Worm (Caenorhabditis elegans) whole organism, L4 larva: ENCODE data around the gene K12H4.5.

Experiments used
- F10B5.3 ChIP-seq: sonication (generic microtip); optimal IDR thresholded peaks from 2 replicates; lab custom pipeline; 2016; ENCODE audit warnings: mild to moderate bottlenecking, missing genetic modification characterization, missing compliant biosample characterization
- F37D6.2 ChIP-seq: sonication (generic microtip); optimal IDR thresholded peaks from 2 replicates; lab custom pipeline; 2016; ENCODE audit warnings: mild to moderate bottlenecking, missing genetic modification characterization, missing compliant biosample characterization
- F44E2.7 ChIP-seq: fragments of 200-800 bp; sonication (Bioruptor generic); IDR thresholded peaks from 2 replicates; pipeline ENCODE4 v2.1.2; 2022; ENCODE audit warnings: missing genetic modification characterization, missing compliant biosample characterization
- F49E8.2 ChIP-seq: sonication (generic microtip); optimal IDR thresholded peaks from 2 replicates; lab custom pipeline; 2016; ENCODE audit warnings: missing compliant biosample characterization, mild to moderate bottlenecking, missing genetic modification characterization, borderline replicate concordance
- T20F7.1 ChIP-seq: fragments of 200-800 bp; sonication (Bioruptor generic); optimal IDR thresholded peaks from 2 replicates; lab custom pipeline; 2018; ENCODE audit warnings: mild to moderate bottlenecking, missing genetic modification characterization, missing compliant biosample characterization
- T26A8.4 ChIP-seq: fragments of 200-800 bp; sonication (Bioruptor generic); IDR thresholded peaks from 2 replicates; pipeline ENCODE4 v1.3.6; 2022; ENCODE audit warnings: missing genetic modification characterization, missing compliant biosample characterization
- Y105C5A.15 ChIP-seq: fragments of 200-800 bp; sonication (Bioruptor generic); IDR thresholded peaks from 2 replicates; pipeline ENCODE4 v1.3.6; 2022; ENCODE audit warnings: missing genetic modification characterization, missing compliant biosample characterization
- Y48G9A.11 ChIP-seq: fragments of 200-800 bp; sonication (Bioruptor generic); IDR thresholded peaks from 2 replicates; pipeline ENCODE4 v1.3.6; 2022; ENCODE audit warnings: missing genetic modification reagents, missing genetic modification characterization, missing compliant biosample characterization
- Y75B8A.6 ChIP-seq: fragments of 200-800 bp; sonication (Bioruptor generic); IDR thresholded peaks from 2 replicates; pipeline ENCODE4 v1.3.6; 2022; ENCODE audit warnings: missing genetic modification reagents, missing genetic modification characterization, missing compliant biosample characterization
- ZK546.5 ChIP-seq, 2 experiments: sonication (generic microtip); optimal IDR thresholded peaks; 2 replicates each; lab custom pipeline; 2017; ENCODE audit warnings: missing biosample characterization in 2 of 2, missing genetic modification characterization in 2 of 2
- aly-2 ChIP-seq: sonication (generic microtip); optimal IDR thresholded peaks from 2 replicates; lab custom pipeline; 2018; ENCODE audit warnings: missing biosample characterization, missing genetic modification characterization
- ceh-20 ChIP-seq: fragments of 200-800 bp; sonication (Bioruptor generic); IDR thresholded peaks from 2 replicates; pipeline ENCODE4 v1.3.6; 2022; ENCODE audit warnings: missing genetic modification reagents, missing genetic modification characterization, missing compliant biosample characterization
- ceh-32 ChIP-seq: sonication (generic microtip); optimal IDR thresholded peaks from 2 replicates; lab custom pipeline; 2016; ENCODE audit warnings: mild to moderate bottlenecking, missing genetic modification characterization, missing compliant biosample characterization; ENCODE audit not compliant: poor library complexity
- ceh-82 ChIP-seq: sonication (generic microtip); optimal IDR thresholded peaks from 2 replicates; lab custom pipeline; 2017; ENCODE audit warnings: missing biosample characterization, missing genetic modification characterization
- cey-2 ChIP-seq: sonication (generic microtip); optimal IDR thresholded peaks from 3 replicates; lab custom pipeline; 2017; ENCODE audit warnings: missing genetic modification characterization, mild to moderate bottlenecking, missing compliant biosample characterization, antibody characterized with exemption, borderline replicate concordance; ENCODE audit not compliant: insufficient read depth
- ctbp-1 ChIP-seq: fragments of 200-800 bp; sonication (Bioruptor generic); IDR thresholded peaks from 2 replicates; pipeline ENCODE4 v1.3.6; 2022; ENCODE audit warnings: missing genetic modification reagents, missing genetic modification characterization, missing compliant biosample characterization
- daf-16 ChIP-seq, 3 experiments: sonication (generic microtip); optimal IDR thresholded peaks; 2 replicates each; lab custom pipeline; 2016 to 2017; ENCODE audit warnings: missing genetic modification characterization in 3 of 3, missing genetic modification reagents in 3 of 3, mild to moderate bottlenecking in 2 of 3, missing compliant biosample characterization in 2 of 3, missing biosample characterization in 1 of 3, moderate library complexity in 1 of 3
- daf-8 ChIP-seq: fragments of 200-800 bp; sonication (Bioruptor generic); IDR thresholded peaks from 2 replicates; pipeline ENCODE4 v1.3.6; 2022; ENCODE audit warnings: missing genetic modification characterization, missing compliant biosample characterization
- dpl-1 ChIP-seq: fragments of 150-350 bp; optimal IDR thresholded peaks from 2 replicates; lab custom pipeline; 2014; ENCODE audit warnings: missing biosample characterization, missing genetic modification reagents, missing genetic modification characterization
- egl-27 ChIP-seq: sonication (generic microtip); optimal IDR thresholded peaks from 3 replicates; lab custom pipeline; 2017; ENCODE audit warnings: missing biosample characterization, missing genetic modification reagents, missing genetic modification characterization
- gei-8 ChIP-seq: fragments of 200-800 bp; sonication (Bioruptor generic); optimal IDR thresholded peaks from 2 replicates; lab custom pipeline; 2018; ENCODE audit warnings: mild to moderate bottlenecking, missing genetic modification characterization, missing compliant biosample characterization
- hif-1 ChIP-seq, 2 experiments: sonication (generic microtip); optimal IDR thresholded peaks; 2 replicates each; lab custom pipeline; 2016 to 2017; ENCODE audit warnings: missing compliant biosample characterization in 2 of 2, missing genetic modification characterization in 2 of 2, missing genetic modification reagents in 2 of 2, missing genotype in 2 of 2, mild to moderate bottlenecking in 1 of 2
- jun-1 ChIP-seq: fragments of 150-350 bp; optimal IDR thresholded peaks from 2 replicates; lab custom pipeline; 2014; ENCODE audit warnings: missing biosample characterization, missing genetic modification reagents, missing genetic modification characterization
- lin-29 ChIP-seq: fragments of 200-800 bp; sonication (Bioruptor generic); IDR thresholded peaks from 2 replicates; pipeline ENCODE4 v1.3.6; 2022; ENCODE audit warnings: missing genetic modification reagents, missing genetic modification characterization, missing compliant biosample characterization
- lin-38 ChIP-seq: fragments of 200-800 bp; sonication (Bioruptor generic); IDR thresholded peaks from 2 replicates; pipeline ENCODE4 v1.3.6; 2022; ENCODE audit warnings: missing genetic modification reagents, missing genetic modification characterization, missing compliant biosample characterization
- lir-3 ChIP-seq: sonication (generic microtip); optimal IDR thresholded peaks from 2 replicates; lab custom pipeline; 2016; ENCODE audit warnings: mild to moderate bottlenecking, missing genetic modification characterization, missing compliant biosample characterization
- lsy-2 ChIP-seq, 2 experiments: fragments of 150-350 bp in 1 of 2; sonication (generic microtip) in 1 of 2; optimal IDR thresholded peaks; 2 replicates each; lab custom pipeline; 2014 to 2017; ENCODE audit warnings: missing biosample characterization in 2 of 2, missing genetic modification characterization in 2 of 2
- mep-1 ChIP-seq: fragments of 150-350 bp; sonication (generic microtip); optimal IDR thresholded peaks from 3 replicates; lab custom pipeline; 2014; ENCODE audit warnings: missing biosample characterization, missing genetic modification characterization
- nhr-102 ChIP-seq: sonication (generic microtip); optimal IDR thresholded peaks from 2 replicates; lab custom pipeline; 2016; ENCODE audit warnings: mild to moderate bottlenecking, missing genetic modification characterization, moderate library complexity, missing compliant biosample characterization
- nhr-111 ChIP-seq: fragments of 200-800 bp; sonication (Bioruptor generic); optimal IDR thresholded peaks from 2 replicates; lab custom pipeline; 2018; ENCODE audit warnings: mild to moderate bottlenecking, missing genetic modification characterization, missing compliant biosample characterization
- nhr-28 ChIP-seq: fragments of 150-350 bp; optimal IDR thresholded peaks from 2 replicates; lab custom pipeline; 2014; ENCODE audit warnings: missing biosample characterization, missing genetic modification characterization
- nhr-6 ChIP-seq: fragments of 150-350 bp; optimal IDR thresholded peaks from 2 replicates; lab custom pipeline; 2014; ENCODE audit warnings: missing biosample characterization, missing genetic modification characterization
- pha-4 ChIP-seq, 2 experiments: fragments of 150-350 bp in 1 of 2; fragments of 200-800 bp in 1 of 2; sonication (Bioruptor generic) in 1 of 2; IDR thresholded peaks in 1 of 2; optimal IDR thresholded peaks in 1 of 2; 2 replicates each; pipeline versions ENCODE4 v1.3.6 to Lab custom; 2014 to 2022; ENCODE audit warnings: missing genetic modification characterization in 2 of 2, missing genetic modification reagents in 2 of 2, missing biosample characterization in 1 of 2, missing compliant biosample characterization in 1 of 2
- rbr-2 ChIP-seq: sonication (generic microtip); optimal IDR thresholded peaks from 2 replicates; lab custom pipeline; 2016; ENCODE audit warnings: missing genotype, missing genetic modification characterization, missing compliant biosample characterization
- zfp-2 ChIP-seq: sonication (generic microtip); optimal IDR thresholded peaks from 2 replicates; lab custom pipeline; 2016; ENCODE audit warnings: mild to moderate bottlenecking, missing genetic modification characterization, missing compliant biosample characterization
- zfp-3 ChIP-seq: fragments of 200-800 bp; sonication (Bioruptor generic); conservative IDR thresholded peaks from 2 replicates; pipeline ENCODE4 v1.3.6; 2022; ENCODE audit warnings: missing genetic modification reagents, missing genetic modification characterization, missing compliant biosample characterization
- zip-11 ChIP-seq: fragments of 200-800 bp; sonication (Bioruptor generic); IDR thresholded peaks from 2 replicates; pipeline ENCODE4 v1.3.6; 2022; ENCODE audit warnings: missing genetic modification characterization, missing compliant biosample characterization
- zip-2 ChIP-seq: fragments of 150-350 bp; optimal IDR thresholded peaks from 2 replicates; lab custom pipeline; 2014; ENCODE audit warnings: missing biosample characterization, missing genetic modification characterization

K12H4.5 gene

ce11 chrIII:8029487-8029886 lies 14.8 kb upstream of the K12H4.5 start, which contains the start of gene F44B9.8 (continued):
- TF ChIP-seq F49E8.2 (tag; lab: Kevin White, UChicago) (no peak), lsy-2 (tag; optimal IDR thresholded peaks at IDR 0.05; lab: Kevin White, UChicago) (peak in 1 of 2 experiments; percentile 86), ctbp-1 (GFP tag; lab: Robert Waterston, UW) (no peak), Y75B8A.6 (GFP tag; lab: Robert Waterston, UW) (no peak), aly-2 (tag; lab: Kevin White, UChicago) (no peak), nhr-6 (peak; percentile 5), lin-38 (GFP tag; lab: Robert Waterston, UW) (no peak), lin-29 (no peak), Y105C5A.15 (GFP tag; lab: Robert Waterston, UW) (no peak), nhr-28 (tag; lab: Kevin White, UChicago) (peak; percentile 4), jun-1 (tag; lab: Kevin White, UChicago) (no peak), zip-11 (GFP tag; lab: Robert Waterston, UW) (no peak), Y48G9A.11 (GFP tag; lab: Robert Waterston, UW) (no peak), F44E2.7 (GFP tag; lab: Robert Waterston, UW) (no peak)

ce11 chrIII:8030963-8031362 lies 13.3 kb upstream of the K12H4.5 start, which contains the start of gene F44B9.9:
F44B9.9 (minus strand) TSS chrIII:8031063.
- no peak for TF ChIP-seq Y75B8A.6 (GFP tag; lab: Robert Waterston, UW)
- TF ChIP-seq hif-1 (tag; optimal IDR thresholded peaks at IDR 0.05; lab: Kevin White, UChicago): no peak
- TF ChIP-seq lir-3: no peak
- no peak for TF ChIP-seq ceh-32 (tag; lab: Kevin White, UChicago)
- TF ChIP-seq ceh-82 (tag; lab: Kevin White, UChicago): no peak
- TF ChIP-seq lin-38 (GFP tag; lab: Robert Waterston, UW): no peak
- no peak for TF ChIP-seq egl-27 (tag; lab: Kevin White, UChicago)
- TF ChIP-seq cey-2 (tag; lab: Kevin White, UChicago): no peak
- no peak for TF ChIP-seq ctbp-1 (GFP tag; lab: Robert Waterston, UW)
- TF ChIP-seq zfp-2 (tag; lab: Kevin White, UChicago): no peak
- no peak for TF ChIP-seq nhr-111 (GFP tag; lab: Kevin White, UChicago)
- no peak for TF ChIP-seq zip-2 (tag; lab: Kevin White, UChicago)
- TF ChIP-seq dpl-1: no peak
- no peak for TF ChIP-seq ZK546.5 (tag; optimal IDR thresholded peaks at IDR 0.05; lab: Kevin White, UChicago)
- no peak for TF ChIP-seq daf-16 (GFP tag; optimal IDR thresholded peaks at IDR 0.05; lab: Kevin White, UChicago)
- TF ChIP-seq daf-16 (tag; optimal IDR thresholded peaks at IDR 0.05; lab: Kevin White, UChicago): no peak
- no peak for TF ChIP-seq F37D6.2 (tag; lab: Kevin White, UChicago)
- TF ChIP-seq rbr-2: no peak
- TF ChIP-seq T26A8.4 (GFP tag; lab: Robert Waterston, UW): no peak

- TF ChIP-seq daf-8 (no peak), ceh-20 (GFP tag; lab: Robert Waterston, UW) (no peak), F10B5.3 (tag; lab: Kevin White, UChicago) (no peak), nhr-102 (no peak), mep-1 (tag; lab: Kevin White, UChicago) (no peak), lin-38 (GFP tag; lab: Robert Waterston, UW) (no peak), gei-8 (GFP tag; lab: Kevin White, UChicago) (no peak), T20F7.1 (GFP tag; lab: Kevin White, UChicago) (no peak), zfp-3 (GFP tag; lab: Robert Waterston, UW) (no peak), pha-4 (GFP tag; IDR thresholded peaks at IDR 0.05; lab: Robert Waterston, UW) (no peak), pha-4 (tag; optimal IDR thresholded peaks at IDR 0.05; lab: Kevin White, UChicago) (no peak)
Measured at ce11 chrIII:8033534-8033933, 10.8 kb upstream of the K12H4.5 start, which contains the start of gene F44B9.10. F44B9.10 (minus strand) TSS chrIII:8033634.
